Worm (Caenorhabditis elegans): ENCODE data around the gene ceh-34.

- TF ChIP-seq elt-1 (tag; optimal IDR thresholded peaks at IDR 0.05; ENCODE audit: borderline replicate concordance, insufficient read depth) (no peak), snpc-4 (tag; optimal IDR thresholded peaks at IDR 0.05) (no peak), lsy-2 (tag; optimal IDR thresholded peaks at IDR 0.05) (no peak), unc-62 (GFP tag; optimal IDR thresholded peaks at IDR 0.05) (no peak), ztf-11 (tag; optimal IDR thresholded peaks at IDR 0.05) (no peak), nhr-237 (tag; optimal IDR thresholded peaks at IDR 0.05) (no peak)
Observed at ce11 chrV:5345419-5345818, 26.0 kb upstream of the ceh-34 start, which contains the start of gene srg-25.

Measured in whole organism, mixed stage, embryonic.